Fruit fly (Drosophila melanogaster): ENCODE measurements around the gene CG10237.

CG10237 gene

dm6 chr2L:19462898-19463297 is 20.4 kb upstream of the CG10237 start:
- TF ChIP-seq pan (optimal IDR thresholded peaks at IDR 0.05) (no peak), CG8478 (optimal IDR thresholded peaks at IDR 0.05) (no peak), psq (optimal IDR thresholded peaks at IDR 0.05) (no peak), EcR (GFP tag; optimal IDR thresholded peaks at IDR 0.05) (no peak), Dll (optimal IDR thresholded peaks at IDR 0.05) (no peak)

dm6 chr2L:19459404-19459803 is 16.9 kb upstream of the CG10237 start:
- TF ChIP-seq Dll (optimal IDR thresholded peaks at IDR 0.05) (no peak), usp (GFP tag; optimal IDR thresholded peaks at IDR 0.05) (no peak), EcR (GFP tag; optimal IDR thresholded peaks at IDR 0.05) (no peak)

dm6 chr2L:19457890-19458580 is 15.5 kb upstream of the CG10237 start:
- TF ChIP-seq psq (optimal IDR thresholded peaks at IDR 0.05) = no peak
- TF ChIP-seq CG8478 (optimal IDR thresholded peaks at IDR 0.05) = no peak
- no peak for TF ChIP-seq usp (GFP tag; optimal IDR thresholded peaks at IDR 0.05)
- no peak for TF ChIP-seq EcR (GFP tag; optimal IDR thresholded peaks at IDR 0.05)
- no peak for TF ChIP-seq pan (optimal IDR thresholded peaks at IDR 0.05)
- TF ChIP-seq Dll (optimal IDR thresholded peaks at IDR 0.05) = no peak

- TF ChIP-seq psq (optimal IDR thresholded peaks at IDR 0.05) = no peak
- no peak for TF ChIP-seq pan (optimal IDR thresholded peaks at IDR 0.05)
- no peak for TF ChIP-seq Dll (optimal IDR thresholded peaks at IDR 0.05)
- TF ChIP-seq usp (GFP tag; optimal IDR thresholded peaks at IDR 0.05) = no peak
- TF ChIP-seq EcR (GFP tag; optimal IDR thresholded peaks at IDR 0.05) = no peak
- no peak for TF ChIP-seq CG8478 (optimal IDR thresholded peaks at IDR 0.05)
These were observed 13.2 kb upstream of the CG10237 start for dm6 chr2L:19455723-19456122.

- TF ChIP-seq CG8478 (optimal IDR thresholded peaks at IDR 0.05) = no peak
- no peak for TF ChIP-seq usp (GFP tag; optimal IDR thresholded peaks at IDR 0.05)
- TF ChIP-seq pan (optimal IDR thresholded peaks at IDR 0.05) = no peak
- no peak for TF ChIP-seq EcR (GFP tag; optimal IDR thresholded peaks at IDR 0.05)
- TF ChIP-seq Dll (optimal IDR thresholded peaks at IDR 0.05) = no peak
- TF ChIP-seq psq (optimal IDR thresholded peaks at IDR 0.05) = no peak
These were observed 12.7 kb upstream of the CG10237 start for dm6 chr2L:19455209-19455608.

dm6 chr2L:19454070-19454751 is 11.7 kb upstream of the CG10237 start, which contains the start of gene CG10026:
CG10026 (plus strand) TSS chr2L:19454256.
- TF ChIP-seq EcR (GFP tag; optimal IDR thresholded peaks at IDR 0.05) (peak in 1 of 2 experiments; percentile 93), usp (GFP tag; optimal IDR thresholded peaks at IDR 0.05) (no peak)

dm6 chr2L:19453381-19453780 is 10.9 kb upstream of the CG10237 start, which contains the start of gene Top2:
Top2 (minus strand) TSS chr2L:19453490.
- TF ChIP-seq psq (optimal IDR thresholded peaks at IDR 0.05) = no peak
- no peak for TF ChIP-seq usp (GFP tag; optimal IDR thresholded peaks at IDR 0.05)
- no peak for TF ChIP-seq CG8478 (optimal IDR thresholded peaks at IDR 0.05)
- no peak for TF ChIP-seq pan (optimal IDR thresholded peaks at IDR 0.05)
- TF ChIP-seq EcR (GFP tag; optimal IDR thresholded peaks at IDR 0.05) = no peak
- no peak for TF ChIP-seq Dll (optimal IDR thresholded peaks at IDR 0.05)

dm6 chr2L:19452535-19453317 is 10.2 kb upstream of the CG10237 start:
- TF ChIP-seq CG8478 (optimal IDR thresholded peaks at IDR 0.05) = no peak
- TF ChIP-seq pan (optimal IDR thresholded peaks at IDR 0.05) = no peak
- no peak for TF ChIP-seq usp (GFP tag; optimal IDR thresholded peaks at IDR 0.05)
- TF ChIP-seq Dll (optimal IDR thresholded peaks at IDR 0.05) = no peak
- TF ChIP-seq psq (optimal IDR thresholded peaks at IDR 0.05) = no peak
- TF ChIP-seq EcR (GFP tag; optimal IDR thresholded peaks at IDR 0.05) = no peak

- TF ChIP-seq Dll (optimal IDR thresholded peaks at IDR 0.05) (no peak), EcR (GFP tag; optimal IDR thresholded peaks at IDR 0.05) (no peak), pan (optimal IDR thresholded peaks at IDR 0.05) (no peak), psq (optimal IDR thresholded peaks at IDR 0.05) (no peak), CG8478 (optimal IDR thresholded peaks at IDR 0.05) (no peak), usp (GFP tag; optimal IDR thresholded peaks at IDR 0.05) (no peak)
These were observed 2.2 kb upstream of the CG10237 start, which contains the start of gene Hs2st for dm6 chr2L:19444734-19445140. Hs2st (minus strand) TSS chr2L:19444750.

dm6 chr2L:19441791-19442190 is 736 bp downstream of the CG10237 start, which contains the start of gene RanGAP:
RanGAP (plus strand) TSS chr2L:19441959.
- TF ChIP-seq psq (optimal IDR thresholded peaks at IDR 0.05) = no peak
- TF ChIP-seq EcR (GFP tag; optimal IDR thresholded peaks at IDR 0.05) = no peak
- no peak for TF ChIP-seq Dll (optimal IDR thresholded peaks at IDR 0.05)

- TF ChIP-seq usp (GFP tag; optimal IDR thresholded peaks at IDR 0.05) (no peak), Dll (optimal IDR thresholded peaks at IDR 0.05) (no peak), EcR (GFP tag; optimal IDR thresholded peaks at IDR 0.05) (no peak), pan (optimal IDR thresholded peaks at IDR 0.05) (no peak), psq (optimal IDR thresholded peaks at IDR 0.05) (no peak), CG8478 (optimal IDR thresholded peaks at IDR 0.05) (no peak)
These were observed 1.2 kb downstream of the CG10237 start for dm6 chr2L:19441339-19441738.

- TF ChIP-seq pan (optimal IDR thresholded peaks at IDR 0.05) = no peak
- peak in 1 of 2 experiments; percentile 75 for TF ChIP-seq EcR (GFP tag; optimal IDR thresholded peaks at IDR 0.05)
These were observed 1.8 kb downstream of the CG10237 start for dm6 chr2L:19440732-19441131.
